Fruit fly (Drosophila melanogaster): Measurements from ENCODE around the gene Ost48.

Ost48 gene

dm6 chrX:9109072-9109844 lies 49.1 kb downstream of the Ost48 start (continued):
- peak; percentile 69 for TF ChIP-seq gem (tag; optimal IDR thresholded peaks at IDR 0.05)
- peak; percentile 6 for TF ChIP-seq eyg (GFP tag; optimal IDR thresholded peaks at IDR 0.05)
- peak; percentile 38 for TF ChIP-seq fd96Cb (tag; optimal IDR thresholded peaks at IDR 0.05)
- TF ChIP-seq fd3F (GFP tag; optimal IDR thresholded peaks at IDR 0.05), result peak; percentile 18
- TF ChIP-seq Xbp1 (GFP tag; optimal IDR thresholded peaks at IDR 0.05), result peak; percentile 61
- no peak for TF ChIP-seq CG17912 (GFP tag; optimal IDR thresholded peaks at IDR 0.05)
- peak in 1 of 2 experiments; percentile 18 for TF ChIP-seq crp (GFP tag; optimal IDR thresholded peaks at IDR 0.05)
- peak; percentile 44 for TF ChIP-seq CG9215 (GFP tag; IDR thresholded peaks at IDR 0.05)
- TF ChIP-seq ewg (GFP tag; optimal IDR thresholded peaks at IDR 0.05), result peak; percentile 40
- peak; percentile 43; the same call in 1 of the 2 replicates for TF ChIP-seq CG10366 (GFP tag; IDR thresholded peaks at IDR 0.05)
- TF ChIP-seq CG14710 (tag; optimal IDR thresholded peaks at IDR 0.05), result peak; percentile 62
- peak; percentile 10 for TF ChIP-seq CG17186 (GFP tag; optimal IDR thresholded peaks at IDR 0.05)
- TF ChIP-seq gsb-n (tag; optimal IDR thresholded peaks at IDR 0.05), result peak; percentile 40
- TF ChIP-seq CG43689 (GFP tag; IDR thresholded peaks at IDR 0.05), result no peak
- no peak for TF ChIP-seq Hr39 (optimal IDR thresholded peaks at IDR 0.05)
- peak; percentile 12 for TF ChIP-seq Spps (tag; optimal IDR thresholded peaks at IDR 0.05)
- no peak for TF ChIP-seq CG32772 (GFP tag; IDR thresholded peaks at IDR 0.05)
- TF ChIP-seq Jarid2 (GFP tag; optimal IDR thresholded peaks at IDR 0.05), result no peak
- TF ChIP-seq tna (GFP tag; IDR thresholded peaks at IDR 0.05; ENCODE audit: partially characterized antibody), result no peak
- no peak for TF ChIP-seq Oaz (GFP tag; IDR thresholded peaks at IDR 0.05)
- TF ChIP-seq lbe (GFP tag; optimal IDR thresholded peaks at IDR 0.05), result no peak
- no peak for TF ChIP-seq hkb (optimal IDR thresholded peaks at IDR 0.05)
- peak; percentile 45; the same call in 1 of the 2 replicates for TF ChIP-seq hkb (GFP tag; IDR thresholded peaks at IDR 0.05)
- TF ChIP-seq sqz (GFP tag; optimal IDR thresholded peaks at IDR 0.05), result peak; percentile 28
- TF ChIP-seq stc (GFP tag; IDR thresholded peaks at IDR 0.05), result no peak
- TF ChIP-seq ase (GFP tag; IDR thresholded peaks at IDR 0.05), result 0 out of 3 replicates have a peak, but pooled peaks have one; percentile 38
- TF ChIP-seq pho (GFP tag; optimal IDR thresholded peaks at IDR 0.05), result peak; percentile 43
- TF ChIP-seq Bteb2 (GFP tag; optimal IDR thresholded peaks at IDR 0.05), result peak; percentile 26
- peak; percentile 55 for TF ChIP-seq MESR4 (GFP tag; optimal IDR thresholded peaks at IDR 0.05)
- no peak for TF ChIP-seq CG2875 (GFP tag; optimal IDR thresholded peaks at IDR 0.05)
- peak; percentile 87 for TF ChIP-seq Myb (GFP tag; optimal IDR thresholded peaks at IDR 0.05)
- no peak for TF ChIP-seq CG3726 (GFP tag; IDR thresholded peaks at IDR 0.05)
- TF ChIP-seq CG2678 (tag; optimal IDR thresholded peaks at IDR 0.05), result peak; percentile 63
- TF ChIP-seq jumu (GFP tag; optimal IDR thresholded peaks at IDR 0.05), result peak; percentile 45
- no peak for TF ChIP-seq fu2 (GFP tag; optimal IDR thresholded peaks at IDR 0.05)
- TF ChIP-seq CG18599 (GFP tag; optimal IDR thresholded peaks at IDR 0.05), result peak; percentile 38
- TF ChIP-seq CG10209 (GFP tag; optimal IDR thresholded peaks at IDR 0.05), result peak; percentile 58
- TF ChIP-seq CG3995 (GFP tag; optimal IDR thresholded peaks at IDR 0.05), result no peak
- no peak for TF ChIP-seq Hey (tag; optimal IDR thresholded peaks at IDR 0.05)
- peak; percentile 58 for TF ChIP-seq CG9932 (GFP tag; IDR thresholded peaks at IDR 0.05)
- no peak for TF ChIP-seq Neu2 (GFP tag; optimal IDR thresholded peaks at IDR 0.05; ENCODE audit: borderline replicate concordance)
- no peak for TF ChIP-seq CG15514 (GFP tag; optimal IDR thresholded peaks at IDR 0.05)
- no peak for TF ChIP-seq ATbp (GFP tag; optimal IDR thresholded peaks at IDR 0.05)
- peak; percentile 22 for TF ChIP-seq CG12744 (GFP tag; optimal IDR thresholded peaks at IDR 0.05)
- TF ChIP-seq CG10147 (GFP tag; optimal IDR thresholded peaks at IDR 0.05), result peak; percentile 15
- TF ChIP-seq CG8924 (tag; optimal IDR thresholded peaks at IDR 0.05), result peak; percentile 61
- 0 out of 3 replicates have a peak, but pooled peaks have one; percentile 28 for TF ChIP-seq CG11093 (GFP tag; IDR thresholded peaks at IDR 0.05)
- no peak for TF ChIP-seq ham (GFP tag; IDR thresholded peaks at IDR 0.05)
- peak in 1 of 3 experiments; percentile 53 for TF ChIP-seq lola (GFP tag; optimal IDR thresholded peaks at IDR 0.05)
